Worm (Caenorhabditis elegans): ENCODE data around the gene R10E8.2.

DNA sequence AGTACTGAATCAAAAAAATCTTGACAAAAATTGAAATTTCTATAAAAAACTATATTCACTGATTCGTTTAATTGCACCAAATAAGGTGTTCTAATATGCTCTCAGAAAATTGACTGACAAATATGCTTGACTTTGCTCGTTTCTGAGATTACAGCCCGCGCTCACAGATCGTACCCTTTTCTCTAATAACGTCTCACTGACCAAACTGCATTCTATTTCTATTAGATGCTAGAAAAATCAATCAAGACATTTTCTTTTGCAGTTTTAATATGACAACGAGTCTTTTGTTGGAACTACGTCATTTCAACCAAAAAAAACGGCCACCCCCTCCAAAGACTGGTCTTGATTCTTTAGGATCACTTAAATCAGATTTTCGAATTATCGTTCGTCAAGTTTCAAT lies 29.0 kb downstream of the R10E8.2 start, which contains the start of gene clec-247:
- TF ChIP-seq him-1 (tag; optimal IDR thresholded peaks at IDR 0.05) (no peak), dao-5 (tag; optimal IDR thresholded peaks at IDR 0.05) (no peak), W03F9.2 (tag; optimal IDR thresholded peaks at IDR 0.05) (no peak)

All from whole organism, L4/young adult.